Worm (Caenorhabditis elegans): ENCODE results near the gene glb-27.
A peak's percentile ranks its signal among the peaks of the same experiment; 100 is the strongest.

Gene glb-27

ce11 chrII:8556166-8556565 is at the start of gene glb-27:
Gene glb-27 (minus strand): TSS chrII:8556266.
- TF ChIP-seq lir-3 (tag; optimal IDR thresholded peaks at IDR 0.05; ENCODE audit: poor library complexity) = no peak
- TF ChIP-seq nhr-84 (tag; optimal IDR thresholded peaks at IDR 0.05) = no peak
- no peak for TF ChIP-seq rnt-1 (tag; optimal IDR thresholded peaks at IDR 0.05)
- TF ChIP-seq blmp-1 (tag; optimal IDR thresholded peaks at IDR 0.05) = no peak
- TF ChIP-seq vab-15 (tag; optimal IDR thresholded peaks at IDR 0.05) = no peak
- no peak for TF ChIP-seq nhr-12 (tag; optimal IDR thresholded peaks at IDR 0.05)
- no peak for TF ChIP-seq fkh-8 (tag; optimal IDR thresholded peaks at IDR 0.05)
- no peak for TF ChIP-seq irx-1 (tag; optimal IDR thresholded peaks at IDR 0.05)
- TF ChIP-seq ztf-11 (tag; optimal IDR thresholded peaks at IDR 0.05) = no peak
- TF ChIP-seq sup-37 (GFP tag; optimal IDR thresholded peaks at IDR 0.05) = no peak
- no peak for TF ChIP-seq nhr-11 (tag; optimal IDR thresholded peaks at IDR 0.05)
- TF ChIP-seq fkh-10 (GFP tag; optimal IDR thresholded peaks at IDR 0.05) = no peak
- no peak for TF ChIP-seq dpl-1 (GFP tag; optimal IDR thresholded peaks at IDR 0.05)
- TF ChIP-seq sptf-1 (tag; optimal IDR thresholded peaks at IDR 0.05) = no peak
- TF ChIP-seq fos-1 (tag; optimal IDR thresholded peaks at IDR 0.05) = no peak
- TF ChIP-seq unc-86 (tag; optimal IDR thresholded peaks at IDR 0.05) = no peak
- no peak for TF ChIP-seq hlh-4 (tag; optimal IDR thresholded peaks at IDR 0.05)
- no peak for TF ChIP-seq pqm-1 (tag; optimal IDR thresholded peaks at IDR 0.05)
- no peak for TF ChIP-seq ceh-82 (tag; optimal IDR thresholded peaks at IDR 0.05)

ce11 chrII:8603567-8604359 is 47.7 kb upstream of the glb-27 start, which contains the start of gene suf-1:
Gene suf-1 (plus strand): TSS chrII:8603846.
- peak; percentile 42 for TF ChIP-seq snu-23 (GFP tag; optimal IDR thresholded peaks at IDR 0.05)
- TF ChIP-seq lin-35 (GFP tag; optimal IDR thresholded peaks at IDR 0.05) = peak; percentile 1 to 47
- TF ChIP-seq ama-1 (optimal IDR thresholded peaks at IDR 0.05) = peak; percentile 78
- TF ChIP-seq lin-14 (GFP tag; optimal IDR thresholded peaks at IDR 0.05) = no peak
- TF ChIP-seq C34B4.2 (tag; optimal IDR thresholded peaks at IDR 0.05) = no peak
- peak; percentile 78 for TF ChIP-seq F16B12.6 (tag; optimal IDR thresholded peaks at IDR 0.05)
- TF ChIP-seq swsn-7 (tag; optimal IDR thresholded peaks at IDR 0.05) = peak; percentile 36
- peak; percentile 45 for TF ChIP-seq nhr-71 (tag; optimal IDR thresholded peaks at IDR 0.05)
- TF ChIP-seq dsc-1 (tag; optimal IDR thresholded peaks at IDR 0.05) = peak; percentile 14
- TF ChIP-seq nhr-19 (GFP tag; conservative IDR thresholded peaks at IDR 0.05) = 0 out of 2 replicates have a peak, but pooled peaks have one; percentile 18
- no peak for TF ChIP-seq C16A3.4 (tag; optimal IDR thresholded peaks at IDR 0.05)
- no peak for TF ChIP-seq skn-1 (tag; optimal IDR thresholded peaks at IDR 0.05)
- TF ChIP-seq nhr-90 (tag; optimal IDR thresholded peaks at IDR 0.05; ENCODE audit: poor library complexity) = peak; percentile 42
- TF ChIP-seq nhr-12 (tag; optimal IDR thresholded peaks at IDR 0.05) = no peak
- TF ChIP-seq grh-1 (GFP tag; IDR thresholded peaks at IDR 0.05) = 0 out of 2 replicates have a peak, but pooled peaks have one; percentile 25
- peak; percentile 39 for TF ChIP-seq nhr-47 (tag; optimal IDR thresholded peaks at IDR 0.05)
- peak; percentile 43 to 85 for TF ChIP-seq lsy-2 (tag; optimal IDR thresholded peaks at IDR 0.05)
- peak in 2 of 3 experiments; percentile 22 to 44 for TF ChIP-seq dpl-1 (GFP tag; optimal IDR thresholded peaks at IDR 0.05)
- TF ChIP-seq rnt-1 (tag; optimal IDR thresholded peaks at IDR 0.05) = peak; percentile 46
- peak; percentile 0 for TF ChIP-seq fos-1 (tag; optimal IDR thresholded peaks at IDR 0.05)
- no peak for TF ChIP-seq sox-4 (tag; optimal IDR thresholded peaks at IDR 0.05)
- peak; percentile 50 to 51 for TF ChIP-seq efl-1 (optimal IDR thresholded peaks at IDR 0.05)
- TF ChIP-seq efl-1 (GFP tag; optimal IDR thresholded peaks at IDR 0.05 in 1 of 2) = peak; percentile 42 to 92
- TF ChIP-seq nhr-20 (tag; optimal IDR thresholded peaks at IDR 0.05) = peak; percentile 30
- peak in 1 of 6 experiments; percentile 2 for TF ChIP-seq elt-3 (tag; optimal IDR thresholded peaks at IDR 0.05)
- TF ChIP-seq blmp-1 (tag; optimal IDR thresholded peaks at IDR 0.05) = peak; percentile 35
